Fruit fly (Drosophila melanogaster): ENCODE measurements around the gene CG12674.
A peak's percentile ranks its signal among the peaks of the same experiment; 100 is the strongest.

The CG12674 gene

dm6 chr2L:2130157-2130987 lies 50.7 kb downstream of the CG12674 start, which contains the start of gene Glyp:
TSS of gene Glyp (plus strand) at chr2L:2130813.
- TF ChIP-seq kay (GFP tag; ENCODE audit: borderline replicate concordance), result peak; percentile 97
- peak; percentile 97 for TF ChIP-seq pad (GFP tag; optimal IDR thresholded peaks at IDR 0.05)
- peak; percentile 90 for TF ChIP-seq CG1620 (GFP tag; optimal IDR thresholded peaks at IDR 0.05)
- TF ChIP-seq cic (GFP tag; optimal IDR thresholded peaks at IDR 0.05), result peak; percentile 98
- peak; percentile 92 for TF ChIP-seq toe (GFP tag; optimal IDR thresholded peaks at IDR 0.05)
- TF ChIP-seq Mnt (GFP tag; optimal IDR thresholded peaks at IDR 0.05), result peak; percentile 95
- peak; percentile 99 for TF ChIP-seq CG7045 (GFP tag; optimal IDR thresholded peaks at IDR 0.05)
- peak; percentile 81 for TF ChIP-seq Hr96 (GFP tag; optimal IDR thresholded peaks at IDR 0.05)
- peak; percentile 99 for TF ChIP-seq CG7101 (tag; optimal IDR thresholded peaks at IDR 0.05)
- TF ChIP-seq CG33017 (tag; optimal IDR thresholded peaks at IDR 0.05), result peak; percentile 99
- no peak for TF ChIP-seq cnc (optimal IDR thresholded peaks at IDR 0.05)
- TF ChIP-seq CG14711 (tag; optimal IDR thresholded peaks at IDR 0.05), result peak; percentile 97
- TF ChIP-seq Clk (GFP tag; optimal IDR thresholded peaks at IDR 0.05), result peak; percentile 96
- TF ChIP-seq ovo (GFP tag; optimal IDR thresholded peaks at IDR 0.05), result peak; percentile 96
- peak; percentile 99 for TF ChIP-seq CG11617 (GFP tag; optimal IDR thresholded peaks at IDR 0.05)
- TF ChIP-seq Crg-1 (GFP tag; optimal IDR thresholded peaks at IDR 0.05), result peak; percentile 96
- peak; percentile 100 for TF ChIP-seq tj (GFP tag; optimal IDR thresholded peaks at IDR 0.05)
- TF ChIP-seq CG5204 (GFP tag; optimal IDR thresholded peaks at IDR 0.05), result peak; percentile 95
- TF ChIP-seq bab1 (GFP tag; optimal IDR thresholded peaks at IDR 0.05), result peak; percentile 98
- peak; percentile 99 for TF ChIP-seq CG12768 (GFP tag; optimal IDR thresholded peaks at IDR 0.05)
